Fruit fly (Drosophila melanogaster): Measurements from ENCODE around the gene CG33223.

CG33223 gene

DNA sequence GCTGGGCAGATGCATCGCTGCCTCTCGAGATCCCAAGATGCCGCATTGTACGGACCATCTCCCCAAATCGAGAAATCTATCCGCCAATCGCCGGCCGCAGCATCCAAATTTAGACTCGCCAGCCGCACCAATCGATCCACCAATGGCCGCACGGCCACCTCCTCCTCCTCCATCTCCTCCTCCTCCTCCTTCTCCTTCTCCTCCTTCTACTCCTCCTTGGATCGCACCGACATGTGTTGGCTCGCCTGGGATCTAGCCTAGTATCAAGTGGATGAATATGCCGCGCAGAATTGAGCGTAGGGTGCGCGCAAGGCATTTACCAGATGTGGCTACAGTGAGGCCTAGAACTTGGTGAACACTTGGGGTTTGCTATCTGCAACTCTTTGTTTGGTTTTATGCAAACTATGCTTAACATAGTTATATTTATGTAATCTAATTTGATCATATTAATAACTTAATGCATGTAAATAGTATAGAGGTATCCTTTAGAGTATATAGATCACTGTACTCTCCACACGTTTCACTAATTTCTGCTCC lies 28.6 kb downstream of the CG33223 start, which contains the start of gene org-1 (continued):
- peak; percentile 96 for TF ChIP-seq CG4820 (GFP tag; optimal IDR thresholded peaks at IDR 0.05)
- peak; percentile 89 for TF ChIP-seq Fer2 (tag; optimal IDR thresholded peaks at IDR 0.05)
- peak; percentile 97 for TF ChIP-seq sim (GFP tag; IDR thresholded peaks at IDR 0.05)
- TF ChIP-seq gfzf (GFP tag; optimal IDR thresholded peaks at IDR 0.05) = no peak
- TF ChIP-seq disco-r (GFP tag; optimal IDR thresholded peaks at IDR 0.05) = peak; percentile 65
- peak; percentile 84 for TF ChIP-seq Antp (GFP tag; optimal IDR thresholded peaks at IDR 0.05)
- peak; percentile 97 for TF ChIP-seq Nf-YB (GFP tag; optimal IDR thresholded peaks at IDR 0.05)
- peak; percentile 91 for TF ChIP-seq Atf6 (GFP tag; IDR thresholded peaks at IDR 0.05)
- peak; percentile 96 for TF ChIP-seq B-H1 (GFP tag; IDR thresholded peaks at IDR 0.05)
- TF ChIP-seq CG3281 (GFP tag; optimal IDR thresholded peaks at IDR 0.05) = peak; percentile 88
- peak; percentile 76; the same call in 1 of the 2 replicates for TF ChIP-seq CkIIα-i1 (GFP tag; IDR thresholded peaks at IDR 0.05)
- TF ChIP-seq en (GFP tag; optimal IDR thresholded peaks at IDR 0.05) = peak; percentile 62
- no peak for TF ChIP-seq Dll (GFP tag; IDR thresholded peaks at IDR 0.05; ENCODE audit: partially characterized antibody)
- peak; percentile 90 for TF ChIP-seq CrebB (tag; optimal IDR thresholded peaks at IDR 0.05)
- TF ChIP-seq CG7357 (GFP tag; IDR thresholded peaks at IDR 0.05) = peak; percentile 92
- TF ChIP-seq Adf1 (GFP tag; IDR thresholded peaks at IDR 0.05) = peak; percentile 69
- peak; percentile 61 for TF ChIP-seq TFAM (GFP tag; optimal IDR thresholded peaks at IDR 0.05)
- TF ChIP-seq amos (GFP tag; IDR thresholded peaks at IDR 0.05; ENCODE audit: partially characterized antibody) = no peak
- peak; percentile 94 for TF ChIP-seq CG12659 (GFP tag; optimal IDR thresholded peaks at IDR 0.05)
- TF ChIP-seq slbo (GFP tag; IDR thresholded peaks at IDR 0.05) = peak; percentile 97
- peak; percentile 67 for TF ChIP-seq btn (GFP tag; optimal IDR thresholded peaks at IDR 0.05)
- TF ChIP-seq CG4707 (GFP tag; optimal IDR thresholded peaks at IDR 0.05) = peak; percentile 83
- peak; percentile 90 for TF ChIP-seq CG12071 (GFP tag; optimal IDR thresholded peaks at IDR 0.05)
- peak; percentile 98 for TF ChIP-seq CG6689 (GFP tag; IDR thresholded peaks at IDR 0.05)
- peak in 1 of 3 experiments; percentile 95 for TF ChIP-seq lola (GFP tag; optimal IDR thresholded peaks at IDR 0.05)
- TF ChIP-seq CG15269 (tag; optimal IDR thresholded peaks at IDR 0.05) = peak; percentile 95
- peak; percentile 98 for TF ChIP-seq ranshi (GFP tag; IDR thresholded peaks at IDR 0.05)
- TF ChIP-seq CG5953 (GFP tag; IDR thresholded peaks at IDR 0.05) = peak; percentile 93
- peak; percentile 96 for TF ChIP-seq Xbp1 (GFP tag; optimal IDR thresholded peaks at IDR 0.05)
- peak; percentile 77 for TF ChIP-seq CG4854 (GFP tag; optimal IDR thresholded peaks at IDR 0.05)
- TF ChIP-seq CG7987 (GFP tag; optimal IDR thresholded peaks at IDR 0.05) = peak; percentile 73
- TF ChIP-seq CG9932 (GFP tag; IDR thresholded peaks at IDR 0.05) = peak; percentile 95
- TF ChIP-seq ase (GFP tag; IDR thresholded peaks at IDR 0.05) = peak; percentile 96
- peak; percentile 71 for TF ChIP-seq CG1647 (GFP tag; optimal IDR thresholded peaks at IDR 0.05)
- TF ChIP-seq sqz (GFP tag; optimal IDR thresholded peaks at IDR 0.05) = peak; percentile 96
- peak; percentile 90 for TF ChIP-seq CG17568 (GFP tag; optimal IDR thresholded peaks at IDR 0.05)
- TF ChIP-seq Mrtf (GFP tag; IDR thresholded peaks at IDR 0.05) = peak; percentile 98
- TF ChIP-seq CG6654 (GFP tag; optimal IDR thresholded peaks at IDR 0.05) = peak; percentile 85
- peak; percentile 85 for TF ChIP-seq jumu (GFP tag; optimal IDR thresholded peaks at IDR 0.05)
- TF ChIP-seq bbx (GFP tag; IDR thresholded peaks at IDR 0.05; ENCODE audit: partially characterized antibody) = no peak
- peak; percentile 97 for TF ChIP-seq fd96Cb (tag; optimal IDR thresholded peaks at IDR 0.05)
- TF ChIP-seq run (tag; optimal IDR thresholded peaks at IDR 0.05) = peak; percentile 83
- TF ChIP-seq CG12391 (tag; optimal IDR thresholded peaks at IDR 0.05) = peak; percentile 94
- TF ChIP-seq tna (GFP tag; IDR thresholded peaks at IDR 0.05; ENCODE audit: partially characterized antibody) = no peak
- TF ChIP-seq CG2129 (GFP tag; IDR thresholded peaks at IDR 0.05; ENCODE audit: partially characterized antibody) = no peak
- TF ChIP-seq sens (GFP tag) = peak; percentile 98
- peak; percentile 99 for TF ChIP-seq chm (GFP tag; IDR thresholded peaks at IDR 0.05)
- peak; percentile 60 for TF ChIP-seq gro (GFP tag; optimal IDR thresholded peaks at IDR 0.05)
- TF ChIP-seq CG13775 (GFP tag; optimal IDR thresholded peaks at IDR 0.05) = peak; percentile 89
- TF ChIP-seq Myb (GFP tag; optimal IDR thresholded peaks at IDR 0.05) = peak; percentile 60
